Worm (Caenorhabditis elegans) whole organism, L1 larva: ENCODE measurements around the gene cyp-32A1.

Source experiments
- ceh-90 ChIP-seq: sonication (generic microtip); optimal IDR thresholded peaks from 2 replicates; lab custom pipeline; 2016; ENCODE audit warnings: missing genetic modification characterization, missing compliant biosample characterization
- ces-1 ChIP-seq: fragments of 150-350 bp; optimal IDR thresholded peaks from 2 replicates; lab custom pipeline; 2014; ENCODE audit warnings: missing biosample characterization, missing genetic modification reagents, missing genetic modification characterization
- dpl-1 ChIP-seq, 3 experiments: fragments of 150-350 bp in 2 of 3; sonication (generic microtip) in 1 of 3; optimal IDR thresholded peaks; 2 replicates each; lab custom pipeline; 2014 to 2017; ENCODE audit warnings: missing biosample characterization in 3 of 3, missing genetic modification characterization in 3 of 3, missing genetic modification reagents in 3 of 3
- ets-5 ChIP-seq: fragments of 200-800 bp; sonication (Bioruptor generic); IDR thresholded peaks from 2 replicates; pipeline ENCODE4 v1.3.6; 2022; ENCODE audit warnings: missing genetic modification characterization, missing compliant biosample characterization
- lir-3 ChIP-seq: sonication (generic microtip); optimal IDR thresholded peaks from 2 replicates; lab custom pipeline; 2016; ENCODE audit warnings: mild to moderate bottlenecking, missing genetic modification characterization, moderate library complexity, missing compliant biosample characterization; ENCODE audit not compliant: poor library complexity
- nhr-11 ChIP-seq: fragments of 150-350 bp; optimal IDR thresholded peaks from 2 replicates; lab custom pipeline; 2014; ENCODE audit warnings: missing biosample characterization, missing genetic modification characterization
- rnt-1 ChIP-seq: sonication (generic microtip); optimal IDR thresholded peaks from 2 replicates; lab custom pipeline; 2016; ENCODE audit warnings: mild to moderate bottlenecking, missing genetic modification characterization, moderate library complexity, missing compliant biosample characterization
- tbx-2 ChIP-seq: sonication (generic microtip); optimal IDR thresholded peaks from 2 replicates; lab custom pipeline; 2016; ENCODE audit warnings: missing genetic modification characterization, missing compliant biosample characterization
- zag-1 ChIP-seq: fragments of 150-350 bp; optimal IDR thresholded peaks from 2 replicates; lab custom pipeline; 2014; ENCODE audit warnings: missing biosample characterization, missing genetic modification characterization

DNA sequence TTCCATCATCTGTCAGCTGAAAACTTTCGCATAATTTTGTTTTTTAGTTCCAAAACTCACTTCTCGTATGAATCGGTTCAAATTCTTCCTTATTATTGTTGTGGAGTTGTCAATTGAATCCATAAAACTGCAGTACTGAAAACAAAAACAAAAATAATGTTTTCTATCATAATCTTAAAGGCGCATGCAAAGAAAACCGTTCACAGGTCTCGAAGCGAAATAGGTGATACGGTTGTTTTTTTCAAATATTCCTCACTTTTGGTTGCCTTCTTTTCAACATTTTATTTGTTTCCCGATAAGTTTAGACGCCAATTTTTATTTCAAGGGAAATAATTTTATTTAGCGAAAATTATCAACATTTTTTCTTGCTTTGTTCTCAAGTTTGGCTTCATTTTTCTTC lies 22.0 kb downstream of the cyp-32A1 start:
- no peak for TF ChIP-seq dpl-1 (GFP tag; optimal IDR thresholded peaks at IDR 0.05; lab: Kevin White, UChicago)
- no peak for TF ChIP-seq ces-1 (GFP tag; lab: Kevin White, UChicago)
- TF ChIP-seq tbx-2 (tag; lab: Kevin White, UChicago) = no peak
- no peak for TF ChIP-seq zag-1
- TF ChIP-seq lir-3 (tag; lab: Kevin White, UChicago) = no peak
- no peak for TF ChIP-seq ets-5
- no peak for TF ChIP-seq nhr-11 (tag; lab: Kevin White, UChicago)
- no peak for TF ChIP-seq rnt-1
- no peak for TF ChIP-seq ceh-90 (tag; lab: Kevin White, UChicago)
